Comparison of ENCODE assay signal across 1 fruit fly cellular context in genomic region chr3L:17352812-17353211, dm6.
A peak's percentile ranks its signal among the peaks of the same experiment; 100 is the strongest.
TF ChIP-seq lines count a peak whose summit lies in the region.

No protein-coding gene starts in this region.

TF ChIP-seq in whole organism, embryonic, 481 proteins besides CTCF, POLR2A, EP300 and RAD21 (continued from another document and continues in another):
- no peak for TF ChIP-seq vfl (GFP tag; optimal IDR thresholded peaks at IDR 0.05; lab: Kevin White, UChicago)
- TF ChIP-seq abd-A (tag; optimal IDR thresholded peaks at IDR 0.05; lab: Kevin White, UChicago) = peak; percentile 63
- TF ChIP-seq tx (GFP tag; optimal IDR thresholded peaks at IDR 0.05; lab: Kevin White, UChicago) = no peak
- no peak for TF ChIP-seq fd64A (GFP tag; optimal IDR thresholded peaks at IDR 0.05; lab: Kevin White, UChicago)
- peak; percentile 49 for TF ChIP-seq Sin3A (optimal IDR thresholded peaks at IDR 0.05; lab: Kevin White, UChicago)
- no peak for TF ChIP-seq CG9817 (tag; optimal IDR thresholded peaks at IDR 0.05; lab: Kevin White, UChicago)
- TF ChIP-seq kni (GFP tag; optimal IDR thresholded peaks at IDR 0.05; lab: Kevin White, UChicago) = no peak
- TF ChIP-seq twi (tag; optimal IDR thresholded peaks at IDR 0.05; lab: Kevin White, UChicago) = no peak
- no peak for TF ChIP-seq maf-S (GFP tag; optimal IDR thresholded peaks at IDR 0.05; lab: Kevin White, UChicago)
- peak; percentile 36 for TF ChIP-seq CG10267 (tag; optimal IDR thresholded peaks at IDR 0.05; lab: Kevin White, UChicago)
- TF ChIP-seq MTF-1 (GFP tag; optimal IDR thresholded peaks at IDR 0.05; lab: Kevin White, UChicago; ENCODE audit: borderline replicate concordance) = no peak
- no peak for TF ChIP-seq CG3995 (GFP tag; optimal IDR thresholded peaks at IDR 0.05; lab: Kevin White, UChicago)
- TF ChIP-seq CG13424 (tag; optimal IDR thresholded peaks at IDR 0.05; lab: Kevin White, UChicago) = no peak
- TF ChIP-seq CG18599 (GFP tag; optimal IDR thresholded peaks at IDR 0.05; lab: Kevin White, UChicago) = no peak
- no peak for TF ChIP-seq CG9609 (GFP tag; optimal IDR thresholded peaks at IDR 0.05; lab: Kevin White, UChicago)
- no peak for TF ChIP-seq Xrp1 (GFP tag; IDR thresholded peaks at IDR 0.05; lab: Robert Waterston, UW)
- peak; percentile 49 for TF ChIP-seq CG2116 (GFP tag; optimal IDR thresholded peaks at IDR 0.05; lab: Kevin White, UChicago)
- peak; percentile 36; the same call in 1 of the 4 replicates for TF ChIP-seq Dll (GFP tag; IDR thresholded peaks at IDR 0.05; lab: Robert Waterston, UW; ENCODE audit: partially characterized antibody)
- no peak for TF ChIP-seq p53 (GFP tag; optimal IDR thresholded peaks at IDR 0.05; lab: Kevin White, UChicago)
- peak; percentile 33 for TF ChIP-seq Hmr (GFP tag; optimal IDR thresholded peaks at IDR 0.05; lab: Kevin White, UChicago)
- no peak for TF ChIP-seq CG3726 (GFP tag; IDR thresholded peaks at IDR 0.05; lab: Robert Waterston, UW)
- no peak for TF ChIP-seq CG11695 (GFP tag; IDR thresholded peaks at IDR 0.05; lab: Robert Waterston, UW)
- peak; percentile 48 for TF ChIP-seq nmo (GFP tag; optimal IDR thresholded peaks at IDR 0.05; lab: Kevin White, UChicago)
- TF ChIP-seq tup (GFP tag; optimal IDR thresholded peaks at IDR 0.05; lab: Kevin White, UChicago) = no peak
- TF ChIP-seq CG8290 (GFP tag; optimal IDR thresholded peaks at IDR 0.05; lab: Kevin White, UChicago) = peak; percentile 51
- TF ChIP-seq CG8290 (tag; optimal IDR thresholded peaks at IDR 0.05; lab: Kevin White, UChicago) = peak in 1 of 2 experiments; percentile 78
- TF ChIP-seq CG7928 (GFP tag; optimal IDR thresholded peaks at IDR 0.05; lab: Kevin White, UChicago) = no peak
- TF ChIP-seq CG6765 (GFP tag; optimal IDR thresholded peaks at IDR 0.05; lab: Kevin White, UChicago) = no peak
- TF ChIP-seq CG14441 (GFP tag; IDR thresholded peaks at IDR 0.05; lab: Robert Waterston, UW) = no peak
- no peak for TF ChIP-seq Mes4 (GFP tag; optimal IDR thresholded peaks at IDR 0.05; lab: Kevin White, UChicago)
- TF ChIP-seq CG4617 (GFP tag; optimal IDR thresholded peaks at IDR 0.05; lab: Kevin White, UChicago; ENCODE audit: borderline replicate concordance) = peak; percentile 52
- TF ChIP-seq CG6654 (GFP tag; optimal IDR thresholded peaks at IDR 0.05; lab: Kevin White, UChicago) = no peak
- TF ChIP-seq CG8478 (optimal IDR thresholded peaks at IDR 0.05; lab: Kevin White, UChicago) = no peak
- TF ChIP-seq gfzf (GFP tag; optimal IDR thresholded peaks at IDR 0.05; lab: Kevin White, UChicago) = peak; percentile 59
- no peak for TF ChIP-seq CG30020 (tag; optimal IDR thresholded peaks at IDR 0.05; lab: Kevin White, UChicago)
- TF ChIP-seq CG13775 (GFP tag; optimal IDR thresholded peaks at IDR 0.05; lab: Kevin White, UChicago) = no peak
- TF ChIP-seq grn (GFP tag; optimal IDR thresholded peaks at IDR 0.05; lab: Kevin White, UChicago) = no peak
- TF ChIP-seq Dip3 (GFP tag; optimal IDR thresholded peaks at IDR 0.05; lab: Kevin White, UChicago) = no peak
- no peak for TF ChIP-seq NFAT (GFP tag; IDR thresholded peaks at IDR 0.05; lab: Robert Waterston, UW)
- no peak for TF ChIP-seq ERR (GFP tag; optimal IDR thresholded peaks at IDR 0.05; lab: Kevin White, UChicago)
- no peak for TF ChIP-seq CG14050 (GFP tag; IDR thresholded peaks at IDR 0.05; lab: Robert Waterston, UW)
- no peak for TF ChIP-seq Ravus (GFP tag; IDR thresholded peaks at IDR 0.05; lab: Robert Waterston, UW)
- TF ChIP-seq tna (GFP tag; IDR thresholded peaks at IDR 0.05; lab: Robert Waterston, UW; ENCODE audit: partially characterized antibody) = no peak
- TF ChIP-seq CG31224 (GFP tag; IDR thresholded peaks at IDR 0.05; lab: Robert Waterston, UW) = no peak
- no peak for TF ChIP-seq wdn (GFP tag; IDR thresholded peaks at IDR 0.05; lab: Robert Waterston, UW)
- TF ChIP-seq CG8765 (GFP tag; IDR thresholded peaks at IDR 0.05; lab: Robert Waterston, UW) = no peak
- TF ChIP-seq hth (optimal IDR thresholded peaks at IDR 0.05; lab: Kevin White, UChicago) = no peak
- TF ChIP-seq CG11085 (GFP tag; IDR thresholded peaks at IDR 0.05; lab: Robert Waterston, UW) = no peak
- no peak for TF ChIP-seq gce (GFP tag; IDR thresholded peaks at IDR 0.05; lab: Robert Waterston, UW)
- TF ChIP-seq otp (GFP tag; IDR thresholded peaks at IDR 0.05; lab: Robert Waterston, UW) = no peak
- no peak for TF ChIP-seq zfh2 (GFP tag; optimal IDR thresholded peaks at IDR 0.05; lab: Kevin White, UChicago)
- TF ChIP-seq caup (GFP tag; optimal IDR thresholded peaks at IDR 0.05; lab: Kevin White, UChicago; ENCODE audit: severe bottlenecking) = no peak
- TF ChIP-seq hbn (GFP tag; IDR thresholded peaks at IDR 0.05; lab: Robert Waterston, UW; ENCODE audit: partially characterized antibody) = no peak
- peak; percentile 66 for TF ChIP-seq CG13287 (GFP tag; IDR thresholded peaks at IDR 0.05; lab: Robert Waterston, UW; ENCODE audit: partially characterized antibody)
- no peak for TF ChIP-seq CG2120 (GFP tag; optimal IDR thresholded peaks at IDR 0.05; lab: Kevin White, UChicago)
- TF ChIP-seq YL-1 (GFP tag; optimal IDR thresholded peaks at IDR 0.05; lab: Kevin White, UChicago) = peak; percentile 35
- no peak for TF ChIP-seq CG2129 (GFP tag; IDR thresholded peaks at IDR 0.05; lab: Robert Waterston, UW; ENCODE audit: partially characterized antibody)
- TF ChIP-seq CG5180 (GFP tag; optimal IDR thresholded peaks at IDR 0.05; lab: Kevin White, UChicago) = no peak
- no peak for TF ChIP-seq jing (GFP tag; optimal IDR thresholded peaks at IDR 0.05; lab: Kevin White, UChicago)
- no peak for TF ChIP-seq Camta (GFP tag; optimal IDR thresholded peaks at IDR 0.05; lab: Kevin White, UChicago)
- TF ChIP-seq lilli (GFP tag; optimal IDR thresholded peaks at IDR 0.05; lab: Kevin White, UChicago) = no peak
- no peak for TF ChIP-seq Gsc (GFP tag; IDR thresholded peaks at IDR 0.05; lab: Robert Waterston, UW)
- no peak for TF ChIP-seq CG4707 (GFP tag; optimal IDR thresholded peaks at IDR 0.05; lab: Kevin White, UChicago)
- no peak for TF ChIP-seq H15 (GFP tag; IDR thresholded peaks at IDR 0.05; lab: Robert Waterston, UW)
- no peak for TF ChIP-seq HLH3B (GFP tag; IDR thresholded peaks at IDR 0.05; lab: Robert Waterston, UW)
- peak; percentile 55 for TF ChIP-seq Dref (GFP tag; IDR thresholded peaks at IDR 0.05; lab: Robert Waterston, UW)
- no peak for TF ChIP-seq Dip2 (GFP tag; IDR thresholded peaks at IDR 0.05; lab: Robert Waterston, UW)
- TF ChIP-seq bbx (GFP tag; IDR thresholded peaks at IDR 0.05; lab: Robert Waterston, UW; ENCODE audit: partially characterized antibody) = no peak
- TF ChIP-seq CG15011 (GFP tag; optimal IDR thresholded peaks at IDR 0.05; lab: Kevin White, UChicago) = no peak
- no peak for TF ChIP-seq CG10543 (GFP tag; optimal IDR thresholded peaks at IDR 0.05; lab: Kevin White, UChicago)
- TF ChIP-seq Nf-YB (GFP tag; optimal IDR thresholded peaks at IDR 0.05; lab: Kevin White, UChicago) = no peak
- TF ChIP-seq CG18262 (tag; optimal IDR thresholded peaks at IDR 0.05; lab: Kevin White, UChicago) = no peak
- TF ChIP-seq CG10431 (GFP tag; optimal IDR thresholded peaks at IDR 0.05; lab: Kevin White, UChicago) = no peak
- TF ChIP-seq CG17186 (GFP tag; optimal IDR thresholded peaks at IDR 0.05; lab: Kevin White, UChicago) = no peak
- TF ChIP-seq CG34422 (GFP tag; IDR thresholded peaks at IDR 0.05; lab: Robert Waterston, UW) = no peak; the same call in 2 of the 3 replicates
- TF ChIP-seq tgo (GFP tag; IDR thresholded peaks at IDR 0.05; lab: Robert Waterston, UW) = no peak
- no peak for TF ChIP-seq Lim3 (GFP tag; IDR thresholded peaks at IDR 0.05; lab: Robert Waterston, UW)
- TF ChIP-seq CG10274 (GFP tag; optimal IDR thresholded peaks at IDR 0.05; lab: Kevin White, UChicago) = no peak
- peak; percentile 43 for TF ChIP-seq MESR4 (GFP tag; optimal IDR thresholded peaks at IDR 0.05; lab: Kevin White, UChicago)
- no peak for TF ChIP-seq sima (GFP tag; optimal IDR thresholded peaks at IDR 0.05; lab: Kevin White, UChicago)
- no peak for TF ChIP-seq gt (GFP tag; IDR thresholded peaks at IDR 0.05; lab: Robert Waterston, UW)
- TF ChIP-seq CG12391 (tag; optimal IDR thresholded peaks at IDR 0.05; lab: Kevin White, UChicago) = peak; percentile 19
- no peak for TF ChIP-seq Ssrp (tag; optimal IDR thresholded peaks at IDR 0.05; lab: Kevin White, UChicago)
- no peak for TF ChIP-seq sc (optimal IDR thresholded peaks at IDR 0.05; lab: Kevin White, UChicago)
- no peak for TF ChIP-seq sc (GFP tag; optimal IDR thresholded peaks at IDR 0.05; lab: Kevin White, UChicago)
- TF ChIP-seq Hsf (GFP tag; optimal IDR thresholded peaks at IDR 0.05; lab: Kevin White, UChicago) = peak; percentile 15
- TF ChIP-seq gro (GFP tag; optimal IDR thresholded peaks at IDR 0.05; lab: Kevin White, UChicago) = no peak
- TF ChIP-seq hb (GFP tag; IDR thresholded peaks at IDR 0.05; lab: Robert Waterston, UW; ENCODE audit: partially characterized antibody) = no peak
- TF ChIP-seq CrebB (tag; optimal IDR thresholded peaks at IDR 0.05; lab: Kevin White, UChicago) = no peak
- TF ChIP-seq CG2875 (GFP tag; optimal IDR thresholded peaks at IDR 0.05; lab: Kevin White, UChicago) = no peak
- no peak for TF ChIP-seq fd96Cb (tag; optimal IDR thresholded peaks at IDR 0.05; lab: Kevin White, UChicago)
- no peak for TF ChIP-seq pnt (GFP tag; optimal IDR thresholded peaks at IDR 0.05; lab: Kevin White, UChicago)
- TF ChIP-seq Blimp-1 (GFP tag; optimal IDR thresholded peaks at IDR 0.05; lab: Kevin White, UChicago) = no peak
- TF ChIP-seq dmrt99B (tag; optimal IDR thresholded peaks at IDR 0.05; lab: Kevin White, UChicago) = no peak
- TF ChIP-seq vnd (GFP tag; IDR thresholded peaks at IDR 0.05; lab: Robert Waterston, UW; ENCODE audit: partially characterized antibody) = no peak
- no peak for TF ChIP-seq bsh (GFP tag; optimal IDR thresholded peaks at IDR 0.05; lab: Kevin White, UChicago)
- TF ChIP-seq PHDP (tag; optimal IDR thresholded peaks at IDR 0.05; lab: Kevin White, UChicago) = no peak
- TF ChIP-seq Oaz (GFP tag; IDR thresholded peaks at IDR 0.05; lab: Robert Waterston, UW) = no peak
- TF ChIP-seq psq (GFP tag; optimal IDR thresholded peaks at IDR 0.05; lab: Kevin White, UChicago) = no peak
- TF ChIP-seq CG10565 (GFP tag; optimal IDR thresholded peaks at IDR 0.05; lab: Kevin White, UChicago) = no peak
- TF ChIP-seq nau (GFP tag; optimal IDR thresholded peaks at IDR 0.05; lab: Kevin White, UChicago) = no peak
- TF ChIP-seq Med (GFP tag; lab: Kevin White, UChicago) = no peak
- 0 out of 2 replicates have a peak, but pooled peaks have one; percentile 37 for TF ChIP-seq unc-4 (GFP tag; IDR thresholded peaks at IDR 0.05; lab: Robert Waterston, UW; ENCODE audit: partially characterized antibody)
- no peak for TF ChIP-seq pfk (GFP tag; optimal IDR thresholded peaks at IDR 0.05; lab: Kevin White, UChicago)
- TF ChIP-seq Trl (optimal IDR thresholded peaks at IDR 0.05; lab: Kevin White, UChicago) = no peak
- no peak for TF ChIP-seq Trl (GFP tag; optimal IDR thresholded peaks at IDR 0.05; lab: Kevin White, UChicago)
- TF ChIP-seq CG7271 (tag; optimal IDR thresholded peaks at IDR 0.05; lab: Kevin White, UChicago) = no peak
- no peak for TF ChIP-seq CG5245 (GFP tag; optimal IDR thresholded peaks at IDR 0.05; lab: Kevin White, UChicago)
- TF ChIP-seq Dp (GFP tag; optimal IDR thresholded peaks at IDR 0.05; lab: Kevin White, UChicago) = peak; percentile 56
- peak; percentile 76 for TF ChIP-seq HmgZ (tag; optimal IDR thresholded peaks at IDR 0.05; lab: Kevin White, UChicago)
- TF ChIP-seq dati (GFP tag; IDR thresholded peaks at IDR 0.05; lab: Robert Waterston, UW) = no peak
- TF ChIP-seq CG11093 (GFP tag; IDR thresholded peaks at IDR 0.05; lab: Robert Waterston, UW) = no peak
- no peak for TF ChIP-seq sim (GFP tag; IDR thresholded peaks at IDR 0.05; lab: Robert Waterston, UW)
- no peak for TF ChIP-seq nerfin-1 (tag; optimal IDR thresholded peaks at IDR 0.05; lab: Kevin White, UChicago)
- peak; percentile 11 for TF ChIP-seq mam (GFP tag; optimal IDR thresholded peaks at IDR 0.05; lab: Kevin White, UChicago)
- no peak for TF ChIP-seq Dek (tag; optimal IDR thresholded peaks at IDR 0.05; lab: Kevin White, UChicago)
- no peak for TF ChIP-seq Fer2 (tag; optimal IDR thresholded peaks at IDR 0.05; lab: Kevin White, UChicago)
- peak; percentile 79 for TF ChIP-seq dm (GFP tag; optimal IDR thresholded peaks at IDR 0.05; lab: Kevin White, UChicago)
- peak; percentile 30; the same call in 1 of the 3 replicates for TF ChIP-seq knrl (GFP tag; IDR thresholded peaks at IDR 0.05; lab: Robert Waterston, UW; ENCODE audit: partially characterized antibody)
- no peak for TF ChIP-seq rib (GFP tag; IDR thresholded peaks at IDR 0.05; lab: Robert Waterston, UW)
- TF ChIP-seq sens-2 (GFP tag; IDR thresholded peaks at IDR 0.05; lab: Robert Waterston, UW) = no peak
- TF ChIP-seq CG9932 (GFP tag; IDR thresholded peaks at IDR 0.05; lab: Robert Waterston, UW) = no peak; the same call in 1 of the 2 replicates
- TF ChIP-seq Taf1 (GFP tag; IDR thresholded peaks at IDR 0.05; lab: Robert Waterston, UW) = no peak
- TF ChIP-seq unpg (GFP tag; optimal IDR thresholded peaks at IDR 0.05; lab: Kevin White, UChicago) = no peak
- TF ChIP-seq CG6272 (GFP tag; IDR thresholded peaks at IDR 0.05; lab: Robert Waterston, UW) = no peak
- peak; percentile 64 for TF ChIP-seq CG8924 (tag; optimal IDR thresholded peaks at IDR 0.05; lab: Kevin White, UChicago)
- peak; percentile 78 for TF ChIP-seq onecut (GFP tag; IDR thresholded peaks at IDR 0.05; lab: Robert Waterston, UW)
- peak; percentile 55 for TF ChIP-seq CG14710 (tag; optimal IDR thresholded peaks at IDR 0.05; lab: Kevin White, UChicago)
- TF ChIP-seq CG12769 (tag; optimal IDR thresholded peaks at IDR 0.05; lab: Kevin White, UChicago) = no peak
- no peak for TF ChIP-seq CG34224 (GFP tag; IDR thresholded peaks at IDR 0.05; lab: Robert Waterston, UW; ENCODE audit: partially characterized antibody)
- no peak for TF ChIP-seq btn (GFP tag; optimal IDR thresholded peaks at IDR 0.05; lab: Kevin White, UChicago)
- TF ChIP-seq CG4328 (GFP tag; optimal IDR thresholded peaks at IDR 0.05; lab: Kevin White, UChicago) = no peak
- no peak for TF ChIP-seq chn (GFP tag; optimal IDR thresholded peaks at IDR 0.05; lab: Kevin White, UChicago)
- no peak for TF ChIP-seq tll (GFP tag; optimal IDR thresholded peaks at IDR 0.05; lab: Kevin White, UChicago)
- TF ChIP-seq salm (tag; optimal IDR thresholded peaks at IDR 0.05; lab: Kevin White, UChicago) = no peak
- TF ChIP-seq Opbp (GFP tag; IDR thresholded peaks at IDR 0.05; lab: Robert Waterston, UW; ENCODE audit: partially characterized antibody) = peak; percentile 25; the same call in 2 of the 3 replicates
- TF ChIP-seq HmgD (GFP tag; optimal IDR thresholded peaks at IDR 0.05; lab: Kevin White, UChicago) = peak; percentile 63
